Fruit fly (Drosophila melanogaster): ENCODE measurements around the gene CG43739.

dm6 chr2L:20940738-20941137 is 22.0 kb upstream of the CG43739 start:
- no peak for TF ChIP-seq gl (tag; optimal IDR thresholded peaks at IDR 0.05)
- TF ChIP-seq CG32121 (GFP tag; IDR thresholded peaks at IDR 0.05): no peak
- TF ChIP-seq Ets98B (GFP tag; IDR thresholded peaks at IDR 0.05): no peak

Data from whole organism, pupa.